Worm (Caenorhabditis elegans) whole organism, young adult: ENCODE results near the gene tag-342.
A peak's percentile ranks its signal among the peaks of the same experiment; 100 is the strongest.

ENCODE experiments used
- B0019.2 ChIP-seq: fragments of 200-800 bp; sonication (Bioruptor generic); conservative IDR thresholded peaks from 2 replicates; pipeline ENCODE4 v1.3.6; 2022; ENCODE audit warnings: missing genetic modification reagents, missing genetic modification characterization, missing compliant biosample characterization
- D2030.7 ChIP-seq: fragments of 200-800 bp; sonication (Bioruptor generic); IDR thresholded peaks from 2 replicates; pipeline ENCODE4 v1.3.6; 2022; ENCODE audit warnings: missing genetic modification reagents, missing genetic modification characterization, missing compliant biosample characterization
- F33H1.4 ChIP-seq: fragments of 200-800 bp; sonication (Bioruptor generic); IDR thresholded peaks from 2 replicates; pipeline ENCODE4 v1.3.6; 2022; ENCODE audit warnings: missing genetic modification reagents, missing genetic modification characterization, missing compliant biosample characterization
- F57A8.1 ChIP-seq: fragments of 200-800 bp; sonication (Bioruptor generic); optimal IDR thresholded peaks from 2 replicates; lab custom pipeline; 2018; ENCODE audit warnings: mild to moderate bottlenecking, missing genetic modification characterization, moderate library complexity, missing compliant biosample characterization
- K11D2.4 ChIP-seq: fragments of 200-800 bp; sonication (Bioruptor generic); IDR thresholded peaks from 2 replicates; pipeline ENCODE4 v1.3.6; 2022; ENCODE audit warnings: missing genetic modification reagents, missing genetic modification characterization, missing compliant biosample characterization
- Y53G8AR.9 ChIP-seq: fragments of 200-800 bp; sonication (Bioruptor generic); conservative IDR thresholded peaks from 2 replicates; pipeline ENCODE4 v1.3.6; 2022; ENCODE audit warnings: missing genetic modification reagents, missing genetic modification characterization, missing compliant biosample characterization
- Y56A3A.18 ChIP-seq: fragments of 200-800 bp; sonication (Bioruptor generic); IDR thresholded peaks from 2 replicates; pipeline ENCODE4 v1.3.6; 2022; ENCODE audit warnings: missing genetic modification reagents, missing genetic modification characterization, missing compliant biosample characterization
- Y79H2A.3 ChIP-seq: fragments of 200-800 bp; sonication (Bioruptor generic); conservative IDR thresholded peaks from 2 replicates; pipeline ENCODE4 v1.3.6; 2022; ENCODE audit warnings: missing genetic modification reagents, missing genetic modification characterization, missing compliant biosample characterization
- atf-7 ChIP-seq: sonication (generic microtip); optimal IDR thresholded peaks from 2 replicates; lab custom pipeline; 2017; ENCODE audit warnings: mild to moderate bottlenecking, missing genetic modification characterization, missing compliant biosample characterization
- athp-1 ChIP-seq: sonication (generic microtip); optimal IDR thresholded peaks from 2 replicates; lab custom pipeline; 2017; ENCODE audit warnings: mild to moderate bottlenecking, missing genetic modification characterization, missing compliant biosample characterization
- attf-3 ChIP-seq: fragments of 200-800 bp; sonication (Bioruptor generic); conservative IDR thresholded peaks from 2 replicates; pipeline ENCODE4 v1.3.6; 2022; ENCODE audit warnings: missing genetic modification reagents, missing genetic modification characterization, missing compliant biosample characterization
- attf-5 ChIP-seq: fragments of 200-800 bp; sonication (Bioruptor generic); optimal IDR thresholded peaks from 2 replicates; lab custom pipeline; 2018; ENCODE audit warnings: mild to moderate bottlenecking, missing genetic modification characterization, missing compliant biosample characterization
- ceh-79 ChIP-seq: sonication (generic microtip); optimal IDR thresholded peaks from 2 replicates; lab custom pipeline; 2017; ENCODE audit warnings: mild to moderate bottlenecking, missing genetic modification characterization, missing compliant biosample characterization
- chd-7 ChIP-seq: sonication (generic microtip); optimal IDR thresholded peaks from 2 replicates; lab custom pipeline; 2016; ENCODE audit warnings: mild to moderate bottlenecking, missing genetic modification characterization, moderate library complexity, missing compliant biosample characterization
- die-1 ChIP-seq: sonication (generic microtip); optimal IDR thresholded peaks from 2 replicates; lab custom pipeline; 2016; ENCODE audit warnings: missing genotype, mild to moderate bottlenecking, missing genetic modification characterization, missing compliant biosample characterization
- dox-1 ChIP-seq: fragments of 200-800 bp; sonication (Bioruptor generic); IDR thresholded peaks from 2 replicates; pipeline ENCODE4 v1.3.6; 2022; ENCODE audit warnings: missing genetic modification reagents, missing genetic modification characterization, missing compliant biosample characterization
- efl-1 ChIP-seq: fragments of 150-350 bp; optimal IDR thresholded peaks from 2 replicates; lab custom pipeline; 2014; ENCODE audit warnings: missing biosample characterization, missing genetic modification reagents, missing genetic modification characterization
- egl-18 ChIP-seq: fragments of 200-800 bp; sonication (Bioruptor generic); IDR thresholded peaks from 2 replicates; pipeline ENCODE4 v1.3.6; 2022; ENCODE audit warnings: missing genetic modification reagents, missing genetic modification characterization, missing compliant biosample characterization
- gei-17 ChIP-seq: fragments of 200-800 bp; sonication (Bioruptor generic); optimal IDR thresholded peaks from 2 replicates; lab custom pipeline; 2018; ENCODE audit warnings: mild to moderate bottlenecking, missing genetic modification characterization, missing compliant biosample characterization
- him-1 ChIP-seq: sonication (generic microtip); optimal IDR thresholded peaks from 2 replicates; lab custom pipeline; 2016; ENCODE audit warnings: missing genotype, missing genetic modification reagents, missing genetic modification characterization, missing compliant biosample characterization
- hmg-20 ChIP-seq: fragments of 200-800 bp; sonication (Bioruptor generic); IDR thresholded peaks from 2 replicates; pipeline ENCODE4 v1.3.6; 2022; ENCODE audit warnings: missing genetic modification reagents, missing genetic modification characterization, missing compliant biosample characterization
- hrde-1 ChIP-seq: sonication (generic microtip); optimal IDR thresholded peaks from 2 replicates; lab custom pipeline; 2016; ENCODE audit warnings: missing genetic modification characterization, mild to moderate bottlenecking, missing compliant biosample characterization, moderate library complexity, missing genotype, missing genetic modification reagents, borderline replicate concordance
- hsf-1 ChIP-seq: fragments of 200-800 bp; sonication (Bioruptor generic); IDR thresholded peaks from 2 replicates; pipeline ENCODE4 v1.3.6; 2022; ENCODE audit warnings: missing genetic modification reagents, missing genetic modification characterization, missing compliant biosample characterization
- lag-1 ChIP-seq: fragments of 200-800 bp; sonication (Bioruptor generic); IDR thresholded peaks from 2 replicates; pipeline ENCODE4 v1.3.6; 2022; ENCODE audit warnings: missing genetic modification reagents, missing genetic modification characterization, missing compliant biosample characterization
- lin-35 ChIP-seq, 3 experiments: fragments of 150-350 bp in 2 of 3; sonication (generic microtip) in 1 of 3; optimal IDR thresholded peaks; 2 replicates each; lab custom pipeline; 2014 to 2018; ENCODE audit warnings: missing biosample characterization in 3 of 3, missing genetic modification characterization in 3 of 3, missing genetic modification reagents in 3 of 3
- lin-54 ChIP-seq: fragments of 200-800 bp; sonication (Bioruptor generic); optimal IDR thresholded peaks from 2 replicates; lab custom pipeline; 2018; ENCODE audit warnings: mild to moderate bottlenecking, missing genetic modification characterization, missing compliant biosample characterization
- lir-1 ChIP-seq: fragments of 200-800 bp; sonication (Bioruptor generic); conservative IDR thresholded peaks from 2 replicates; pipeline ENCODE4 v1.3.6; 2022; ENCODE audit warnings: missing genetic modification reagents, missing genetic modification characterization, missing compliant biosample characterization
- lsy-27 ChIP-seq: sonication (generic microtip); optimal IDR thresholded peaks from 2 replicates; lab custom pipeline; 2017; ENCODE audit warnings: missing genetic modification characterization, mild to moderate bottlenecking, missing compliant biosample characterization, antibody characterized with exemption, missing genotype, borderline replicate concordance; ENCODE audit not compliant: insufficient read depth
- madf-3 ChIP-seq: fragments of 200-800 bp; sonication (Bioruptor generic); IDR thresholded peaks from 2 replicates; pipeline ENCODE4 v1.3.6; 2022; ENCODE audit warnings: missing genetic modification reagents, missing genetic modification characterization, missing compliant biosample characterization
- madf-6 ChIP-seq: fragments of 200-800 bp; sonication (Bioruptor generic); IDR thresholded peaks from 2 replicates; pipeline ENCODE4 v1.3.6; 2022; ENCODE audit warnings: missing genetic modification reagents, missing genetic modification characterization, missing compliant biosample characterization
- mes-4 ChIP-seq: sonication (generic microtip); optimal IDR thresholded peaks from 2 replicates; lab custom pipeline; 2016; ENCODE audit warnings: missing genotype, missing genetic modification characterization, missing compliant biosample characterization
- nfya-1 ChIP-seq: sonication (generic microtip); optimal IDR thresholded peaks from 2 replicates; lab custom pipeline; 2017; ENCODE audit warnings: antibody characterized with exemption, missing compliant biosample characterization, missing genetic modification characterization, borderline replicate concordance; ENCODE audit not compliant: insufficient read depth
- nfyb-1 ChIP-seq: fragments of 200-800 bp; sonication (Bioruptor generic); IDR thresholded peaks from 2 replicates; pipeline ENCODE4 v1.3.6; 2022; ENCODE audit warnings: missing genetic modification reagents, missing genetic modification characterization, missing compliant biosample characterization
- nhr-80 ChIP-seq: sonication (generic microtip); optimal IDR thresholded peaks from 2 replicates; lab custom pipeline; 2016; ENCODE audit warnings: missing genetic modification characterization, missing compliant biosample characterization
- pha-4 ChIP-seq: fragments of 150-350 bp; sonication (generic microtip); optimal IDR thresholded peaks from 2 replicates; lab custom pipeline; 2014; ENCODE audit warnings: missing biosample characterization, missing genetic modification reagents, missing genetic modification characterization
- rec-8 ChIP-seq, 2 experiments: sonication (generic microtip); optimal IDR thresholded peaks; 2 replicates each; lab custom pipeline; 2016; ENCODE audit warnings: mild to moderate bottlenecking in 2 of 2, missing genetic modification characterization in 2 of 2, missing genetic modification reagents in 2 of 2, missing genotype in 2 of 2, missing biosample characterization in 1 of 2, missing compliant biosample characterization in 1 of 2, moderate library complexity in 1 of 2
- repo-1 ChIP-seq: sonication (generic microtip); optimal IDR thresholded peaks from 2 replicates; lab custom pipeline; 2017; ENCODE audit warnings: mild to moderate bottlenecking, missing genetic modification characterization, missing compliant biosample characterization
- snpc-1.1 ChIP-seq: sonication (generic microtip); optimal IDR thresholded peaks from 2 replicates; lab custom pipeline; 2017; ENCODE audit warnings: missing genetic modification characterization, mild to moderate bottlenecking, missing compliant biosample characterization, antibody characterized with exemption, moderate library complexity, missing genotype, missing genetic modification reagents; ENCODE audit not compliant: insufficient read depth
- snpc-1.3 ChIP-seq: sonication (generic microtip); optimal IDR thresholded peaks from 2 replicates; lab custom pipeline; 2017; ENCODE audit warnings: missing genetic modification characterization, mild to moderate bottlenecking, missing compliant biosample characterization, antibody characterized with exemption, moderate library complexity, missing genotype, missing genetic modification reagents; ENCODE audit not compliant: insufficient read depth
- snpc-4 ChIP-seq, 5 experiments: fragments of 150-350 bp in 1 of 5; sonication (generic microtip) in 4 of 5; optimal IDR thresholded peaks; 2 replicates each; lab custom pipeline; 2014 to 2018; ENCODE audit warnings: missing genetic modification characterization in 5 of 5, missing biosample characterization in 3 of 5, antibody characterized with exemption in 2 of 5, mild to moderate bottlenecking in 2 of 5, missing compliant biosample characterization in 2 of 5, missing genotype in 2 of 5, moderate library complexity in 2 of 5, missing genetic modification reagents in 1 of 5
- tbx-9 ChIP-seq: sonication (generic microtip); optimal IDR thresholded peaks from 2 replicates; lab custom pipeline; 2016; ENCODE audit warnings: borderline replicate concordance, missing genetic modification characterization, inconsistent platforms, missing compliant biosample characterization
- tlf-1 ChIP-seq: fragments of 200-800 bp; sonication (Bioruptor generic); optimal IDR thresholded peaks from 2 replicates; lab custom pipeline; 2018; ENCODE audit warnings: mild to moderate bottlenecking, missing genetic modification characterization, missing compliant biosample characterization
- unc-130 ChIP-seq: sonication (generic microtip); optimal IDR thresholded peaks from 2 replicates; lab custom pipeline; 2016; ENCODE audit warnings: missing genetic modification reagents, missing genetic modification characterization, missing compliant biosample characterization
- ztf-6 ChIP-seq: fragments of 200-800 bp; sonication (Bioruptor generic); IDR thresholded peaks from 2 replicates; pipeline ENCODE4 v1.3.6; 2022; ENCODE audit warnings: missing genetic modification reagents, missing genetic modification characterization, missing compliant biosample characterization

The tag-342 gene

DNA sequence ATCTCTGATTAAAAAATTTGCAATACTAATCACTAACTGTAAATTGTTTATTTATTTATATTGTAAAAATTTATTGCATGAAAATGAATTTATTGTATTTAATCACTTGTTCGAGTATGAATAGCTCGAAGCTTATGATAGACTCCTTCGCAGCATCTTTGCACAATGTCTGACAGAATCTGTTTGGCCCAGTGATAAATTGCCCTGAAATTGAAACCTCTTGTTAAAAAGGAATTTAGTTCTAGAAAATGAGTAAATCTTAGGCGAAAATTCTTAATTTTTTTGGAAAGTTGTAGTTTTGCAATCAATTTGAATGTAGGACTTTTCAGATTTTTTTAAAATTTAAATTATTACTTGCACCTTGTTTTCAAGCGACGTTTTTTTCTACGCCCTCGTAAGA is 33.0 kb upstream of the tag-342 start:
- TF ChIP-seq D2030.7 (GFP tag; lab: Robert Waterston, UW) (0 out of 2 replicates have a peak, but pooled peaks have one; percentile 16), nhr-80 (tag; lab: Kevin White, UChicago) (no peak), atf-7 (tag; lab: Kevin White, UChicago) (peak; percentile 14), lag-1 (no peak), lin-54 (GFP tag; lab: Kevin White, UChicago) (peak; percentile 5), him-1 (tag; lab: Kevin White, UChicago) (peak; percentile 77), Y53G8AR.9 (GFP tag; lab: Robert Waterston, UW) (0 out of 2 replicates have a peak, but pooled peaks have one; percentile 50), efl-1 (GFP tag; lab: Kevin White, UChicago) (no peak), hrde-1 (tag; lab: Kevin White, UChicago) (peak; percentile 46), attf-5 (GFP tag; lab: Kevin White, UChicago) (peak; percentile 3), dox-1 (no peak), F33H1.4 (GFP tag; lab: Robert Waterston, UW) (0 out of 2 replicates have a peak, but pooled peaks have one; percentile 5), Y56A3A.18 (GFP tag; lab: Robert Waterston, UW) (0 out of 2 replicates have a peak, but pooled peaks have one; percentile 19), egl-18 (GFP tag; lab: Robert Waterston, UW) (no peak), B0019.2 (no peak), tbx-9 (tag; lab: Kevin White, UChicago) (no peak), lir-1 (GFP tag; lab: Robert Waterston, UW) (no peak), F57A8.1 (GFP tag; lab: Kevin White, UChicago) (no peak), unc-130 (peak; percentile 19), hsf-1 (GFP tag; lab: Robert Waterston, UW) (0 out of 2 replicates have a peak, but pooled peaks have one; percentile 22), madf-6 (GFP tag; lab: Robert Waterston, UW) (peak; percentile 63; the same call in 1 of the 2 replicates), nfya-1 (tag; lab: Kevin White, UChicago) (no peak), athp-1 (tag; lab: Kevin White, UChicago) (no peak), K11D2.4 (GFP tag; lab: Robert Waterston, UW) (no peak), snpc-1.3 (no peak), ztf-6 (no peak), chd-7 (tag; lab: Kevin White, UChicago) (no peak), repo-1 (tag; lab: Kevin White, UChicago) (no peak), snpc-4 (GFP tag; optimal IDR thresholded peaks at IDR 0.05; lab: Kevin White, UChicago) (no peak), snpc-4 (tag; optimal IDR thresholded peaks at IDR 0.05; lab: Kevin White, UChicago) (peak in 1 of 4 experiments; percentile 13), snpc-1.1 (tag; lab: Kevin White, UChicago) (no peak)

DNA sequence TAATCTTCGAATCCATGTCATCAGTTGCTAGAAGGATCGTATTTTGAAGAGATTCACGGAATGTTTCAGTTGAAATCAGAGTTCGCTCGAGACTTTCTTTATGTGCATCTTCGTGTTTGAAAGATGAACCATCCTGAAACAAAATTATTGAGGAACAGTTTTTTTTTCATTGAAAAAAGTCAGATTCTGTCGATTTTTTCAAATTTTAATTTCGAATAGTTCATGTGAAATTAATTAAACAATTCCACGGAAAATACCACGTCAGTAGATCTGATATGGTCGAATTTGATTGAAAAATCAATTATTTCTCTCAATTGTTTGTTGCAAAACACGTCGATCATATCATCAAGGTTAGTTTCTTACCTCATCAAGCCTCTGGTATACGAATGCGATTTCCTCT is 28.6 kb upstream of the tag-342 start, which contains the start of gene F54C8.1:
Gene F54C8.1 (plus strand): TSS at position 301 of the 400 bp plus-strand sequence.
- TF ChIP-seq rec-8 (tag; optimal IDR thresholded peaks at IDR 0.05; lab: Kevin White, UChicago) (no peak), die-1 (tag; lab: Kevin White, UChicago) (no peak), attf-3 (GFP tag; lab: Robert Waterston, UW) (no peak), ceh-79 (no peak), Y79H2A.3 (GFP tag; lab: Robert Waterston, UW) (no peak), nfyb-1 (GFP tag; lab: Robert Waterston, UW) (no peak), lsy-27 (tag; lab: Kevin White, UChicago) (no peak), hmg-20 (GFP tag; lab: Robert Waterston, UW) (no peak), lin-35 (GFP tag; optimal IDR thresholded peaks at IDR 0.05; lab: Kevin White, UChicago) (no peak), tlf-1 (GFP tag; lab: Kevin White, UChicago) (no peak), gei-17 (GFP tag; lab: Kevin White, UChicago) (no peak), madf-3 (GFP tag; lab: Robert Waterston, UW) (no peak), mes-4 (tag; lab: Kevin White, UChicago) (no peak), pha-4 (tag; lab: Kevin White, UChicago) (no peak)
